Fruit fly (Drosophila melanogaster): ENCODE measurements around the gene Cdep.

The Cdep gene

DNA sequence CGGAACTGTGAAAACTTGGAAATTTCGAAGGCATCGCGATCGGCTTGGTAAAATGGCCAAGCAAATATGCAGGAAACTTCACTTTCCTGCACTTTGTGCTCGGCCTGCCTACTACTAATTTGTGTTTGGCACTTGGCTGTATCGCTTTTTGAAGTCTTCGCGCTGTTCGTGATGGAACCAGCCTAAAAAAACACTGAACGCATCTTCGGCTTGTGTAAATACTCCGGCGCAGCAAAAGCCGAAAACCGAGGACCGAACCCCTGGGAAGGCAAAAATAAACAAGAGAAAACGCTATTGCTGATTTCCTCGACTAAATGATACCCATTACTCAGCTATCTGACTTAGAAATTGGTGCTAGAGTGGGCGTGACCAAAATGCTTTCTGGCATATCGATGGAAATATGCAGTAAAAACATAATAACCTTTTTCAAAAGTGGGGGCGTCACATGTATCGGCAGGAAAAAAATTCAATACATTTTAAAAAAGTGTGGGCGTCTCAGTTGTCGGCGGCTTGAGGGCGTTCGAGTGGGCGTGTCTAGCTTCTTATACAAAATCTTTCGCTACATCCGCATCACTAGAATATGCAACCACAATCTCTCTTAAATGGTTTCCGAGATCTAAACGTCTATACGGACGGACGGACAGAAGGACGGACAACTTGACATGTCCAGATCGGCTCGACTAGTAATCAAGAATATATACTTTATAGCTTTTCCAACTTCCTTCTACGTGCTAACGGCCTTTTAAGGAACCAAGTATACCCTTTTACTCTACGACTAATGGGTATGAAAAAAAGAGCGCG lies 64.4 kb downstream of the Cdep start:
- TF ChIP-seq Pif1B (GFP tag; optimal IDR thresholded peaks at IDR 0.05) (no peak), gl (tag; optimal IDR thresholded peaks at IDR 0.05) (no peak), CG4496 (GFP tag; IDR thresholded peaks at IDR 0.05) (no peak), CG8159 (tag; optimal IDR thresholded peaks at IDR 0.05) (peak; percentile 12), rn (GFP tag; IDR thresholded peaks at IDR 0.05) (no peak), CG14655 (GFP tag; optimal IDR thresholded peaks at IDR 0.05) (no peak), D1 (tag; optimal IDR thresholded peaks at IDR 0.05) (no peak), CG12605 (GFP tag; IDR thresholded peaks at IDR 0.05) (no peak), Snoo (tag; optimal IDR thresholded peaks at IDR 0.05) (no peak), CG13204 (GFP tag; optimal IDR thresholded peaks at IDR 0.05) (no peak), CG32121 (GFP tag; IDR thresholded peaks at IDR 0.05) (no peak), CG34367 (tag; optimal IDR thresholded peaks at IDR 0.05) (no peak), Pif1A (GFP tag; optimal IDR thresholded peaks at IDR 0.05) (peak; percentile 3), CG10348 (GFP tag; IDR thresholded peaks at IDR 0.05) (no peak), CG8301 (tag; optimal IDR thresholded peaks at IDR 0.05) (peak; percentile 14), CG17806 (tag; optimal IDR thresholded peaks at IDR 0.05) (no peak), CG9948 (tag; optimal IDR thresholded peaks at IDR 0.05) (peak; percentile 15), fd96Ca (GFP tag; IDR thresholded peaks at IDR 0.05) (no peak), Ets98B (GFP tag; IDR thresholded peaks at IDR 0.05) (no peak), CG15710 (tag; optimal IDR thresholded peaks at IDR 0.05) (no peak), EcR (GFP tag; optimal IDR thresholded peaks at IDR 0.05) (no peak)

DNA sequence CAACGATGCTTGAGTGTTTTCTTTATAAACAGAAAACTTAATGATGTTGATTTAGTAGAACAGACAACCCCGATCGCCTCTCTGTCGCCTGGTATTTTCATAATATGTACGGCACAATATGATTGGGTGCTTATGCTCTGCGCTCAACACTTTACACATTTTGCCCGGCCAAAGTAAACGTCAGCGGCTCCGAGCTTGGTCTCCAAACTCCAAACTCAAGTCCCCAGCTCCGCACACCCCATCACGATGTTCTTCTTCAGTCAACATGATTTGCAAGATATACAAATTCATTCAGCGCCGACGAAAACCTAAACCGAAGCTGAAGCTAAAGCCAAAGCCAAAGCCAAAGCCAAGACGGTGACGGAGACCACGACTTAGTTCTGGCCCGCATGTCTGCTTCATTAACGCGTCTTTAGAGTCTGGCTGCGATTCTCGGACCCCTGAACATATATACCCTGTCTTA lies 65.0 kb downstream of the Cdep start:
- no peak for TF ChIP-seq gl (tag; optimal IDR thresholded peaks at IDR 0.05)
- TF ChIP-seq CG4496 (GFP tag; IDR thresholded peaks at IDR 0.05), result 0 out of 3 replicates have a peak, but pooled peaks have one; percentile 7

DNA sequence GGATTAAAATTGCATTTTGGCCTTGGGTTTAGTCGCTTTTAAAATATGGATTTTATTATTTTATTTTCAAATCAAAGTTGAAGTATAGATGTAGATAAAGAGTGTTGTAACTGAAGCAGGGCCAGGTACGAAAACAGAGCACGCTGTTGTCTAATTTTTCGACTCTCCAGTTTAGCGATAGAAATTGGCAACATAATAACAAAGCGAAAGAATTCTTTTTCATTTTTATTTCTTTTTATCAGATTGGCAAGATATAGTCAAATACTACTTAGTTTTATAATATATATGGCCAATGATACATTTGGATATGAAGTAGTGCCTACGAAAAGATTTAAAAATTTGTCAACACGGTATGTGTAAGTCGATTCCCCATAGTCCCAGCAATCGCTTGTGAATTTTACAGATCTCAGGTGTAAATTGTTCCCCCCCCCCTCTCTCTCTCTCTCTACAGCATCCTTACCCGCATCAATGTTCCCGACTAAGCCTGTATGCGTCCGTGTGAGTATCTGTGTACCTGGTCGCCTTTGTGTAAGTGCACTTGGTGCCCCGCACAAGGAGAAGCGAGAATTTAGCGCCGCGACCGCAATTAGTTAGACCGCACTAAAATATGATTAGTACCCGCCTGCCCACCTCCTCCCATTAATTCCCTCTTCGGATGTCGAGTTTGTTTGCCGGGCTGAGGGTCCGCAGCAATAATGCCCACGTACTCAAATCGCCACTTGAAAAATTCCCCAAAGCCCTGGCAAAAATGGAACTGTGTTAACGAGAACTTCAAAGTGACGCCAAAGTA lies 65.7 kb downstream of the Cdep start:
- TF ChIP-seq CG8159 (tag; optimal IDR thresholded peaks at IDR 0.05) (no peak), Pif1B (GFP tag; optimal IDR thresholded peaks at IDR 0.05) (no peak), CG14655 (GFP tag; optimal IDR thresholded peaks at IDR 0.05) (peak; percentile 43)

DNA sequence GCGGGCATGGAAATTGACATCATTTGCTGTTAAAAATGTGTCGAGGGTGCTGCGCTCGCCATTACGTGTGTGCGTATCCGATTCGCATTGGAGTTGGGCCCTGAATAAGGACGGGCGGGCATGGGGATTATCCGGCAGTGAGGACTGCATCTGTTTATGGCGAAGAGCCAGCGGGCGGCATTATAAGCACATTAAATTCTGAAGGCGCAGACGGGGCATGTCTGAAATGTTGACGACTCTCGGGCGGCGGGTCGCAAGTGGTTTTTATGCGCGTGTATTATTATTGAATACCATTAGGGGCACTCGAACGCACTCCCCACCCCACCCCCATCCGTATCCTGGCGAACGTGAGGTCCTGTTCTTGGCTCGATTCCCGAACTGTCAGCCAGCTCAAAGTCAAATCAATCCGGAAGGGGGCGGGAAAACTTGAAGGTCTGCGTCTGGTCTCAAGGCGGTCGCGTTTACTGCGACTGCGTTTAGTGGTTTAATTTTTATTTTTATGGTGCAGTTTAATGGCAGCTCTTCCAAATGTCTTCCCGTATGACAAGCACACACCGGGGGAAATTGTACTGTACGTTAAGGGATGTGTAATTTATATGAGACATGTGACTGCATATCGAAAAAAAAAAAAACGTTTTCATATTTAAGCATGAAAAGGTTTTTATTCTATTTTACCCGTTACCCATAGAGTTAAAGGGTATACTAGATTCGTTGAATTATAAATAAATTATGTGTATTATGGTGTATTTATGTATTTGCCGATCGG lies 68.1 kb downstream of the Cdep start:
- TF ChIP-seq rn (GFP tag; IDR thresholded peaks at IDR 0.05) (no peak), CG15710 (tag; optimal IDR thresholded peaks at IDR 0.05) (no peak), Pif1B (GFP tag; optimal IDR thresholded peaks at IDR 0.05) (no peak), Pif1A (GFP tag; optimal IDR thresholded peaks at IDR 0.05) (no peak), Snoo (tag; optimal IDR thresholded peaks at IDR 0.05) (no peak), EcR (GFP tag; optimal IDR thresholded peaks at IDR 0.05) (no peak), CG13204 (GFP tag; optimal IDR thresholded peaks at IDR 0.05) (peak; percentile 25), gl (tag; optimal IDR thresholded peaks at IDR 0.05) (no peak), CG8301 (tag; optimal IDR thresholded peaks at IDR 0.05) (no peak)

DNA sequence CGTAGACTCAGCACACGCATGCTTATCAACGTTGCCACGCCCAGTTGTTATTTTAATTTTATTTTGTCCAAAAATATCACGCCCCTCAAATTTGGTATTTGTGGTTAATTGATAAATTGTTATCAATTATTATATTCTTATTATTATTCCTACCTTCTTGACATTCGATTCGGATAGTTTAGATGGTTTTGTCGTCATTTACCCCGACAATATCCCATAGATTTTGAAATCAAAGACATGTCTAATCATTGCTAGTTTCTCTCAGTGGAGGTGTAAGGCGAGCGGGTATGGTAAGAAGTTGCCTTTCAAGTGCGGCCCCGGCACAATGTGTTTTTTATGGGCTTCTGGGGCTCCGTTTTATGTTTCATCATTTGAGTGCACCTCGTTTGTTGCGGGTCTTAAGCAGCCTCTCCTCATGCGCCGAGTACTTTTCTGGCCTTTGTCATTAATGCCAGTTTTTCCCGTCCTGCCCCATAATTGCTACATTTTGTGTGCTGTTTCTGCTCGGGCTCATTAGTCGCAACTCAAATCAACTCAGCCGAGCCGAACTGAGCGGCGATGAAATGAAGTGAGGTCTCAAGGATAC lies 68.9 kb downstream of the Cdep start:
- TF ChIP-seq Snoo (tag; optimal IDR thresholded peaks at IDR 0.05) (no peak), fd96Ca (GFP tag; IDR thresholded peaks at IDR 0.05) (0 out of 3 replicates have a peak, but pooled peaks have one; percentile 24), CG4496 (GFP tag; IDR thresholded peaks at IDR 0.05) (no peak), CG34367 (tag; optimal IDR thresholded peaks at IDR 0.05) (no peak), CG32121 (GFP tag; IDR thresholded peaks at IDR 0.05) (no peak), CG8159 (tag; optimal IDR thresholded peaks at IDR 0.05) (peak; percentile 41), CG9948 (tag; optimal IDR thresholded peaks at IDR 0.05) (no peak), Pif1A (GFP tag; optimal IDR thresholded peaks at IDR 0.05) (peak; percentile 7), Ets98B (GFP tag; IDR thresholded peaks at IDR 0.05) (no peak), gl (tag; optimal IDR thresholded peaks at IDR 0.05) (no peak), CG10348 (GFP tag; IDR thresholded peaks at IDR 0.05) (no peak), CG14655 (GFP tag; optimal IDR thresholded peaks at IDR 0.05) (peak; percentile 22), CG17806 (tag; optimal IDR thresholded peaks at IDR 0.05) (peak; percentile 22), EcR (GFP tag; optimal IDR thresholded peaks at IDR 0.05) (no peak), Pif1B (GFP tag; optimal IDR thresholded peaks at IDR 0.05) (no peak), CG12605 (GFP tag; IDR thresholded peaks at IDR 0.05) (no peak), CG8301 (tag; optimal IDR thresholded peaks at IDR 0.05) (no peak), D1 (tag; optimal IDR thresholded peaks at IDR 0.05) (no peak), CG15710 (tag; optimal IDR thresholded peaks at IDR 0.05) (peak; percentile 20), rn (GFP tag; IDR thresholded peaks at IDR 0.05) (no peak), CG13204 (GFP tag; optimal IDR thresholded peaks at IDR 0.05) (no peak)

Measured in whole organism, pupa.